Worm (Caenorhabditis elegans): ENCODE data around the gene srg-59.

The srg-59 gene

ce11 chrV:2738174-2738573, 13.0 kb upstream of the srg-59 start, which contains the start of gene srg-56:
Gene srg-56, minus strand, starts transcription at chrV:2738274.
- TF ChIP-seq hlh-12 (tag; optimal IDR thresholded peaks at IDR 0.05) (no peak), snpc-4 (GFP tag; optimal IDR thresholded peaks at IDR 0.05) (no peak), snpc-4 (tag; optimal IDR thresholded peaks at IDR 0.05) (no peak), ztf-26 (tag; optimal IDR thresholded peaks at IDR 0.05) (no peak), lsl-1 (GFP tag; optimal IDR thresholded peaks at IDR 0.05) (no peak), T26A5.8 (tag; optimal IDR thresholded peaks at IDR 0.05) (no peak)

DNA sequence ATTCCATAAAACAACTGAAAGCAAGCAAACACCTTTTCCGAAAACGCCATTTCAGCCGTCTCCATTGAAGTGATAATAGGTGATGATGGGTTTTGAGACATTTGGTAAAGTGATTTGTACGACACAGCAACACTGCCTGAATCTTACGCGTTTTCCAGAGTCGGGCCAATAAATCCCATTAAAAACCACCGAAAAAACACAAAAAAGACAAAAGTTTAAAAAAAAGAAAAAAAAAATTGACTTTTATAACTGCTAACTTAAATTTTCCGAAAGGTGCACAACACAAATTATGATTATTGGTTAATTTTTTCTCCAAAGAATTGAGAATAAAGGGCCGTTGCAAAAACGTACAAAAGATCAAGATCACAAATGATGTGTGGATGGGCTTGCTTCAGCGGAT, 9.2 kb upstream of the srg-59 start, which contains the start of gene srg-57:
Gene srg-57 (minus strand): TSS at position 101 of the 400 bp plus-strand sequence.
- no peak for TF ChIP-seq nfya-2 (GFP tag; IDR thresholded peaks at IDR 0.05)
- no peak for TF ChIP-seq F22D6.2 (tag; optimal IDR thresholded peaks at IDR 0.05)
- no peak for TF ChIP-seq lin-26 (GFP tag; IDR thresholded peaks at IDR 0.05)
- no peak for TF ChIP-seq Y53F4B.3 (GFP tag; IDR thresholded peaks at IDR 0.05)
- no peak for TF ChIP-seq lsy-27 (tag; optimal IDR thresholded peaks at IDR 0.05; ENCODE audit: borderline replicate concordance, insufficient read depth)
- TF ChIP-seq D2030.7 (GFP tag; IDR thresholded peaks at IDR 0.05) = no peak
- TF ChIP-seq mes-4 (tag; optimal IDR thresholded peaks at IDR 0.05) = no peak
- TF ChIP-seq T07F8.4 (tag; optimal IDR thresholded peaks at IDR 0.05) = no peak
- no peak for TF ChIP-seq aptf-3 (GFP tag; IDR thresholded peaks at IDR 0.05)
- TF ChIP-seq nfya-1 (tag; optimal IDR thresholded peaks at IDR 0.05; ENCODE audit: borderline replicate concordance, insufficient read depth) = no peak
- TF ChIP-seq aptf-2 (GFP tag; conservative IDR thresholded peaks at IDR 0.05) = no peak
- no peak for TF ChIP-seq hsf-1 (GFP tag; IDR thresholded peaks at IDR 0.05)
- TF ChIP-seq F10E7.11 (tag; optimal IDR thresholded peaks at IDR 0.05) = no peak
- TF ChIP-seq hrde-1 (tag; optimal IDR thresholded peaks at IDR 0.05; ENCODE audit: borderline replicate concordance) = no peak
- TF ChIP-seq attf-6 (GFP tag; IDR thresholded peaks at IDR 0.05) = no peak
- TF ChIP-seq atf-7 (tag; optimal IDR thresholded peaks at IDR 0.05) = no peak
- TF ChIP-seq ztf-26 (tag; optimal IDR thresholded peaks at IDR 0.05) = no peak
- TF ChIP-seq egl-18 (GFP tag; IDR thresholded peaks at IDR 0.05) = no peak
- no peak for TF ChIP-seq F37B4.10 (GFP tag; IDR thresholded peaks at IDR 0.05)

DNA sequence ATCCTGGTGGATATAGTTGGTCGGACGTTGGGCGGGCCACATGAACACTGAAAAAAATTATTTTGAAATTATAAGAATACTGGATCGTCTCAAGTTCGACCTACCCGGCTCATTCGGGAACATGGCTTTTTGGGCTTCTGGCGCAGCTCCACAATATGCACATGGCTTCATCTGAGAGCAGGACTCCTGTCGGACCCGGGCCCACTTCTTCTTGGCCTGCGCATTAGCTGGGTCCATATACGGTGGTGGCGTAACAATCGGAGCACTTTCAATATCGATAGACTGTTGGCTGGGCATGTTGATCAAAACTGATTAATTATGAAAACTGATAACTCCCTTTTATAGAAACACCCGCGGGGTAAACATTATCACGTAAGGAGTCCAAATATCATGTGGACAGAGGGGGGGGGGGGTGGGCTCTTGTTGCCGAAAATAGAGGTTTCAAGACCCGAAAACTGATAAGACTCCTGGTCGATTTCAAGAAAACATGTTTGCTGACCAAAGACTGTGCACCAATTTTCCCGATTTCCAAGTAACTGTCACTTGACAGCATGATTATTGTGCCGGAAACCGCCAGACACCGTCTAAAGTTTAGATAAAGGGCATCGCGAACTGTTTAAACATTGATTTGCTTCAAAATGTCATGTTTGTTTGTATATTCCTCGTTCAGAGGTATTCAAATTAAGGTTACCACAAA, 5.8 kb upstream of the srg-59 start, which contains the start of gene dod-3:
Gene dod-3 (minus strand): TSS at position 315 of the 697 bp plus-strand sequence.
- TF ChIP-seq madf-8 (GFP tag; conservative IDR thresholded peaks at IDR 0.05) = no peak
- peak; percentile 90 for TF ChIP-seq atf-7 (tag; optimal IDR thresholded peaks at IDR 0.05)
- peak; percentile 8; the same call in 1 of the 2 replicates for TF ChIP-seq egrh-3 (GFP tag; IDR thresholded peaks at IDR 0.05)
- 0 out of 2 replicates have a peak, but pooled peaks have one; percentile 65 for TF ChIP-seq egl-44 (GFP tag; IDR thresholded peaks at IDR 0.05)
- peak; percentile 71 for TF ChIP-seq dox-1 (GFP tag; IDR thresholded peaks at IDR 0.05)
- TF ChIP-seq nhr-80 (tag; optimal IDR thresholded peaks at IDR 0.05) = peak; percentile 94
- no peak for TF ChIP-seq attf-3 (GFP tag; conservative IDR thresholded peaks at IDR 0.05)
- TF ChIP-seq ets-4 (GFP tag; optimal IDR thresholded peaks at IDR 0.05) = peak; percentile 65
- peak; percentile 19 for TF ChIP-seq attf-5 (GFP tag; optimal IDR thresholded peaks at IDR 0.05)
- TF ChIP-seq snpc-1.1 (tag; optimal IDR thresholded peaks at IDR 0.05; ENCODE audit: insufficient read depth) = no peak
- peak; percentile 4 for TF ChIP-seq chd-7 (tag; optimal IDR thresholded peaks at IDR 0.05)
- no peak for TF ChIP-seq mes-4 (tag; optimal IDR thresholded peaks at IDR 0.05)
- peak; percentile 70 for TF ChIP-seq ztf-22 (GFP tag; optimal IDR thresholded peaks at IDR 0.05)
- TF ChIP-seq ama-1 (optimal IDR thresholded peaks at IDR 0.05) = peak; percentile 57
- TF ChIP-seq ama-1 (GFP tag; optimal IDR thresholded peaks at IDR 0.05) = no peak
- TF ChIP-seq tbp1 (GFP tag; optimal IDR thresholded peaks at IDR 0.05) = peak; percentile 27
- TF ChIP-seq tlf-1 (GFP tag; optimal IDR thresholded peaks at IDR 0.05) = peak; percentile 63
- TF ChIP-seq nfyb-1 (GFP tag; IDR thresholded peaks at IDR 0.05) = peak; percentile 50; the same call in 1 of the 2 replicates
